Fruit fly (Drosophila melanogaster) whole organism, embryonic: ENCODE measurements around the gene spz3.

Experiments
- Dref ChIP-seq: fragments of 200-800 bp; sonication (Bioruptor generic); IDR thresholded peaks from 2 replicates; pipeline ENCODE4 v1.3.6; 2022; ENCODE audit warnings: missing biosample characterization, missing genetic modification characterization
- scrt ChIP-seq: fragments of 200-800 bp; sonication (Bioruptor generic); optimal IDR thresholded peaks from 2 replicates; lab custom pipeline; 2018; ENCODE audit warnings: missing biosample characterization, mild to moderate bottlenecking, missing genetic modification characterization, moderate library complexity

DNA sequence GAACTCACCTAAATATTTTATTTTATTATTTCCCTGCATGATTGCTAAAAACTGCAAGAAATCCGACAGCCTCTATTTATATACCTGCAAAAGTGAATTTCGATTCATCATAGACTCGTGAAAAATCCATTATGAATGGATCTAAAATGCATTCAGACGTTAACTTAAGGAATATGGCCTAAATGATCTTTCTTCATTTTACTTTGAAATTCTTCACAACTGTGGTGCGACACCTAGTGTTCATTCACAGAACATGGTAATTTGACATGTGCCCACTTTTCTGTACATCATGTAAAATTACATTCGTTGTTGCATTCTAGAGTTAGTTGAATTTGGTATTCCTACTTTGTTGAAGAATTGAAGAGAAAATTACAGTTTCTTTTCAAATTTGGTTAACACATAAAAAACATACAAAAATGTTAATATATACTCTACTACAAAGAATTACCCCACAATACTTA lies 11.3 kb upstream of the spz3 start, which contains the start of gene Spn28Db:
- TF ChIP-seq scrt (no peak), Dref (GFP tag; lab: Robert Waterston, UW) (no peak)
